Worm (Caenorhabditis elegans): ENCODE data around the gene noca-2.

The noca-2 gene

ce11 chrX:11673063-11673759, 6.3 kb downstream of the noca-2 start:
- TF ChIP-seq ztf-4 (tag; optimal IDR thresholded peaks at IDR 0.05) (no peak), nhr-237 (tag; optimal IDR thresholded peaks at IDR 0.05) (no peak), nhr-67 (tag; optimal IDR thresholded peaks at IDR 0.05) (no peak), ama-1 (optimal IDR thresholded peaks at IDR 0.05) (no peak), ceh-82 (tag; optimal IDR thresholded peaks at IDR 0.05) (no peak), ztf-11 (tag; optimal IDR thresholded peaks at IDR 0.05) (no peak), egl-5 (tag; optimal IDR thresholded peaks at IDR 0.05) (no peak), nhr-25 (tag; optimal IDR thresholded peaks at IDR 0.05) (no peak), tbx-2 (tag; optimal IDR thresholded peaks at IDR 0.05) (no peak), sea-2 (GFP tag; optimal IDR thresholded peaks at IDR 0.05) (no peak), nhr-28 (tag; optimal IDR thresholded peaks at IDR 0.05) (no peak), nfya-1 (tag; optimal IDR thresholded peaks at IDR 0.05; ENCODE audit: insufficient read depth) (no peak), pha-4 (tag; optimal IDR thresholded peaks at IDR 0.05) (no peak), nhr-77 (tag; optimal IDR thresholded peaks at IDR 0.05) (no peak), nhr-12 (tag; optimal IDR thresholded peaks at IDR 0.05) (no peak), egl-27 (tag; optimal IDR thresholded peaks at IDR 0.05) (no peak)

- TF ChIP-seq nfya-1 (tag; optimal IDR thresholded peaks at IDR 0.05; ENCODE audit: insufficient read depth) (no peak), nhr-77 (tag; optimal IDR thresholded peaks at IDR 0.05) (no peak), ceh-9 (tag; optimal IDR thresholded peaks at IDR 0.05) (no peak), unc-39 (tag; optimal IDR thresholded peaks at IDR 0.05) (no peak), sea-2 (GFP tag; optimal IDR thresholded peaks at IDR 0.05) (no peak), egl-27 (tag; optimal IDR thresholded peaks at IDR 0.05) (no peak), lin-39 (tag; optimal IDR thresholded peaks at IDR 0.05) (no peak), nhr-67 (tag; optimal IDR thresholded peaks at IDR 0.05) (no peak), ztf-4 (tag; optimal IDR thresholded peaks at IDR 0.05) (no peak), lsy-12 (tag; optimal IDR thresholded peaks at IDR 0.05) (no peak), R02D3.7 (tag; optimal IDR thresholded peaks at IDR 0.05) (no peak), nhr-23 (tag; optimal IDR thresholded peaks at IDR 0.05) (no peak)
Measured at ce11 chrX:11675573-11675972, 8.6 kb downstream of the noca-2 start.

DNA sequence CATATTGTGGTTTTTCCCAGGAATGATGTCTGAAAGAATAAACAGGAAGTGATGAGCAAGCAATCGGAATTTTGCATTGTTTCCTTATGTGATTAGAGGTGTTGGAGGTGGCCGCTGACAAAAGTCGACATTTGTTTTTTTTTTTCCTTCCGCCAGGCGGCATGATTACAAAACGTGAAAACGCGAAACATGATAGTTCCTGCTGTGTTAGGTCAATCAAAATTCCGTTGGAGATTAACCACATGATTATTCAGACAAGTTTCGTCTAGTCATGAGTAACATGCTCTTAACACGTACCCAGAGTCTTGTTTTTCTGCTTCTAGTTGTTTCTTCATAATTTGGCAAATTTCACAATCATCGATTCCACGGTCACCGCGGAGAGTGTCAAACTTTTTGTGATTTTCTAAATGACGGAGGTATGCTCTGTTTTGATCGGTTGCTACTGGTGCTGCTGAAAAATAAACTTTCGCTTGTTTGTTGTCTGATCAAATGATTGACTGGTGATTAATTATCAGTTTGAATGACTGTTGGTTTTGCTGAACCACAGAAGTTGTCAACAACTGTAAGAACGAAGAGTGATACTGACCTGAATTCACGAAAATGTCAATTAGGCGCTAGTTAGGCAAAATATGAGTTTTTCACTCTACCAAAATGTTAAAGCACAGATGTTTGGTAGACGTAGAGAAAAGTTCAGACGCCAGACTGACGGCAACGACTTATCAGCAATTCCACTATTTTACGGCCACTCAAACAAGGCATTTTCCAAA, 12.5 kb downstream of the noca-2 start:
- TF ChIP-seq pha-4 (tag; optimal IDR thresholded peaks at IDR 0.05) (peak; percentile 33), elt-2 (tag; optimal IDR thresholded peaks at IDR 0.05) (peak; percentile 65), nhr-12 (tag; optimal IDR thresholded peaks at IDR 0.05) (no peak), egl-27 (tag; optimal IDR thresholded peaks at IDR 0.05) (no peak), nhr-23 (tag; optimal IDR thresholded peaks at IDR 0.05) (no peak)

DNA sequence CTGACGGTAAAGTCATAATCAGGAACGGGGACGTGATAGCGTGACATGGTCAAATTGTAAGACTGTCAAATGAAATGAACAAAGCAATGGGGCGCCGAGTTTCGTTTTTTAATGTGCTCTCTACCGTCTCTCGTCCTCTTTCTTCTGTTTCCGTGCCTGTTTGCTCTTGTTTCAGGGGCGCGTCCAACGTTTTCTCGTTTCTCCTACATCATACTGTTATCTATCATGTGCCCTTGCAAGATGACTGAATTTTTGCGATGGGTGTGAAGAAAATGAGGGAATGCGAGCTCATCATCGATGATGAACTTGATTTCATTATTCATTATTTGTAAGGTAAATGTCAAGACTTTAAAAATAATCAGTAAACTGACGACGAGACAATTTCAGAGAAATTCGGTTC, 13.9 kb downstream of the noca-2 start, which contains the start of gene T04F8.7:
T04F8.7 (minus strand) TSS at position 130 of the 400 bp plus-strand sequence.
- TF ChIP-seq egl-5 (tag; optimal IDR thresholded peaks at IDR 0.05), result no peak
- TF ChIP-seq lin-15B (tag; optimal IDR thresholded peaks at IDR 0.05), result no peak
- TF ChIP-seq daf-12 (tag; optimal IDR thresholded peaks at IDR 0.05), result no peak
- TF ChIP-seq nhr-77 (tag; optimal IDR thresholded peaks at IDR 0.05), result no peak
- TF ChIP-seq unc-62 (GFP tag; optimal IDR thresholded peaks at IDR 0.05), result no peak
- no peak for TF ChIP-seq nhr-12 (tag; optimal IDR thresholded peaks at IDR 0.05)
- TF ChIP-seq zag-1 (tag; optimal IDR thresholded peaks at IDR 0.05), result no peak
- no peak for TF ChIP-seq nhr-43 (tag; optimal IDR thresholded peaks at IDR 0.05; ENCODE audit: poor library complexity, severe bottlenecking)
- TF ChIP-seq elt-2 (tag; optimal IDR thresholded peaks at IDR 0.05), result peak; percentile 91
- peak; percentile 15 for TF ChIP-seq jun-1 (tag; optimal IDR thresholded peaks at IDR 0.05)
- no peak for TF ChIP-seq nhr-25 (tag; optimal IDR thresholded peaks at IDR 0.05)
- no peak for TF ChIP-seq sea-2 (GFP tag; optimal IDR thresholded peaks at IDR 0.05)
- TF ChIP-seq lin-39 (tag; optimal IDR thresholded peaks at IDR 0.05), result no peak
- TF ChIP-seq nhr-11 (tag; optimal IDR thresholded peaks at IDR 0.05), result no peak
- TF ChIP-seq snpc-4 (tag; optimal IDR thresholded peaks at IDR 0.05), result no peak
- TF ChIP-seq elt-1 (tag; optimal IDR thresholded peaks at IDR 0.05), result no peak
- TF ChIP-seq ceh-82 (tag; optimal IDR thresholded peaks at IDR 0.05), result no peak
- TF ChIP-seq ama-1 (optimal IDR thresholded peaks at IDR 0.05), result no peak
- no peak for TF ChIP-seq mml-1 (tag; optimal IDR thresholded peaks at IDR 0.05)
- no peak for TF ChIP-seq nhr-23 (tag; optimal IDR thresholded peaks at IDR 0.05)
- TF ChIP-seq ceh-9 (tag; optimal IDR thresholded peaks at IDR 0.05), result no peak
- TF ChIP-seq fkh-10 (GFP tag; optimal IDR thresholded peaks at IDR 0.05), result no peak
- no peak for TF ChIP-seq pha-4 (tag; optimal IDR thresholded peaks at IDR 0.05)
- TF ChIP-seq pqm-1 (tag; optimal IDR thresholded peaks at IDR 0.05), result peak; percentile 79
- TF ChIP-seq skn-1 (tag; optimal IDR thresholded peaks at IDR 0.05), result no peak
- TF ChIP-seq R02D3.7 (tag; optimal IDR thresholded peaks at IDR 0.05), result no peak
